Worm (Caenorhabditis elegans) whole organism, L4/young adult: ENCODE results near the gene ptp-3.

ENCODE experiments used
- W03F9.2 ChIP-seq: fragments of 150-350 bp; optimal IDR thresholded peaks from 2 replicates; lab custom pipeline; 2014; ENCODE audit warnings: missing biosample characterization, missing genetic modification characterization
- him-1 ChIP-seq: sonication (generic microtip); optimal IDR thresholded peaks from 2 replicates; lab custom pipeline; 2016; ENCODE audit warnings: missing genotype, missing genetic modification reagents, missing genetic modification characterization, missing compliant biosample characterization

ce11 chrII:10975239-10975638 lies at the start of gene ptp-3:
- no peak for TF ChIP-seq him-1 (tag; lab: Kevin White, UChicago)
- no peak for TF ChIP-seq W03F9.2 (tag; lab: Kevin White, UChicago)
